Fruit fly (Drosophila melanogaster) whole organism, embryonic: ENCODE measurements around the gene CG7065.

Experiments used
- BEAF-32 ChIP-seq: fragments of 200-800 bp; sonication (Bioruptor generic); optimal IDR thresholded peaks from 3 replicates; lab custom pipeline; 2017; ENCODE audit warnings: missing biosample characterization, missing genetic modification characterization, mild to moderate bottlenecking, moderate library complexity, missing genetic modification reagents
- CG10274 ChIP-seq: fragments of 200-800 bp; sonication (Bioruptor generic); optimal IDR thresholded peaks from 3 replicates; lab custom pipeline; 2017; ENCODE audit warnings: missing biosample characterization, mild to moderate bottlenecking, missing genetic modification characterization
- CG11085 ChIP-seq: fragments of 200-800 bp; sonication (Bioruptor generic); IDR thresholded peaks from 2 replicates; pipeline ENCODE4 v1.3.6; 2022; ENCODE audit warnings: missing biosample characterization, missing genetic modification characterization
- CG11247 ChIP-seq: fragments of 200-800 bp; sonication (Bioruptor generic); IDR thresholded peaks from 2 replicates; pipeline ENCODE4 v1.3.6; 2022; ENCODE audit warnings: missing biosample characterization, missing genetic modification characterization
- CG11456 ChIP-seq: fragments of 200-800 bp; sonication (Bioruptor generic); IDR thresholded peaks from 3 replicates; pipeline ENCODE4 v1.3.6; 2022; ENCODE audit warnings: missing biosample characterization, missing genetic modification characterization
- CG12744 ChIP-seq: fragments of 200-800 bp; sonication (Bioruptor generic); optimal IDR thresholded peaks from 2 replicates; lab custom pipeline; 2016; ENCODE audit warnings: missing biosample characterization, missing genetic modification characterization
- CG15011 ChIP-seq: fragments of 200-800 bp; sonication (Bioruptor generic); optimal IDR thresholded peaks from 3 replicates; lab custom pipeline; 2018; ENCODE audit warnings: missing biosample characterization, mild to moderate bottlenecking, missing genetic modification characterization
- CG1529 ChIP-seq: fragments of 200-800 bp; sonication (Bioruptor generic); optimal IDR thresholded peaks from 3 replicates; lab custom pipeline; 2018; ENCODE audit warnings: missing biosample characterization, missing genetic modification characterization
- CG15514 ChIP-seq: fragments of 200-800 bp; sonication (Bioruptor generic); optimal IDR thresholded peaks from 3 replicates; lab custom pipeline; 2017; ENCODE audit warnings: missing biosample characterization, missing genetic modification characterization, mild to moderate bottlenecking, moderate library complexity, missing genetic modification reagents
- CG16779 ChIP-seq: fragments of 200-800 bp; sonication (Bioruptor generic); IDR thresholded peaks from 2 replicates; pipeline ENCODE4 v1.3.6; 2022; ENCODE audit warnings: missing biosample characterization, missing genetic modification characterization
- CG30020 ChIP-seq: fragments of 200-800 bp; optimal IDR thresholded peaks from 2 replicates; lab custom pipeline; 2019; ENCODE audit warnings: missing biosample characterization, mild to moderate bottlenecking, missing genetic modification characterization, moderate library complexity
- CG30403 ChIP-seq: fragments of 200-800 bp; sonication (Bioruptor generic); optimal IDR thresholded peaks from 3 replicates; lab custom pipeline; 2016; ENCODE audit warnings: missing biosample characterization, missing genetic modification characterization
- CG3163 ChIP-seq: fragments of 200-800 bp; sonication (Bioruptor generic); optimal IDR thresholded peaks from 3 replicates; lab custom pipeline; 2016; ENCODE audit warnings: missing biosample characterization, missing genetic modification characterization
- CG34376 ChIP-seq: fragments of 200-800 bp; sonication (Bioruptor generic); optimal IDR thresholded peaks from 2 replicates; lab custom pipeline; 2018; ENCODE audit warnings: missing biosample characterization, mild to moderate bottlenecking, missing genetic modification characterization
- CG34422 ChIP-seq: fragments of 200-800 bp; sonication (Bioruptor generic); IDR thresholded peaks from 3 replicates; pipeline ENCODE4 v1.3.6; 2022; ENCODE audit warnings: missing biosample characterization, missing genetic modification characterization
- CG43689 ChIP-seq: fragments of 200-800 bp; sonication (Bioruptor generic); IDR thresholded peaks from 2 replicates; pipeline ENCODE4 v1.3.6; 2022; ENCODE audit warnings: missing biosample characterization, missing genetic modification characterization
- CG6175 ChIP-seq: fragments of 200-800 bp; sonication (Bioruptor generic); IDR thresholded peaks from 3 replicates; pipeline ENCODE4 v1.3.6; 2022; ENCODE audit warnings: missing biosample characterization, missing genetic modification characterization
- CG8924 ChIP-seq: fragments of 200-800 bp; optimal IDR thresholded peaks from 3 replicates; lab custom pipeline; 2019; ENCODE audit warnings: missing biosample characterization, mild to moderate bottlenecking, missing genetic modification characterization, moderate library complexity
- CG9797 ChIP-seq: fragments of 200-800 bp; sonication (Bioruptor generic); optimal IDR thresholded peaks from 3 replicates; lab custom pipeline; 2018; ENCODE audit warnings: missing biosample characterization, mild to moderate bottlenecking, missing genetic modification characterization
- Chrac-16 ChIP-seq: fragments of 200-800 bp; sonication (Bioruptor generic); optimal IDR thresholded peaks from 3 replicates; lab custom pipeline; 2016; ENCODE audit warnings: missing biosample characterization, missing genetic modification characterization
- CoRest ChIP-seq: fragments of 200-800 bp; sonication (Bioruptor generic); optimal IDR thresholded peaks from 3 replicates; lab custom pipeline; 2018; ENCODE audit warnings: missing biosample characterization, mild to moderate bottlenecking, missing genetic modification characterization, moderate library complexity
- D19B ChIP-seq: fragments of 200-800 bp; sonication (Bioruptor generic); optimal IDR thresholded peaks from 2 replicates; lab custom pipeline; 2017; ENCODE audit warnings: missing biosample characterization, mild to moderate bottlenecking, missing genetic modification characterization
- Dad ChIP-seq: fragments of 200-800 bp; sonication (Bioruptor generic); optimal IDR thresholded peaks from 3 replicates; lab custom pipeline; 2016; ENCODE audit warnings: missing biosample characterization, missing genetic modification characterization
- E2f1 ChIP-seq: fragments of 200-800 bp; sonication (Bioruptor generic); IDR thresholded peaks from 2 replicates; pipeline ENCODE4 v1.3.6; 2022; ENCODE audit warnings: missing biosample characterization, missing genetic modification characterization
- Gsc ChIP-seq: fragments of 200-800 bp; sonication (Bioruptor generic); IDR thresholded peaks from 2 replicates; pipeline ENCODE4 v1.3.6; 2022; ENCODE audit warnings: missing biosample characterization, missing genetic modification characterization
- Hey ChIP-seq: fragments of 200-800 bp; sonication (Bioruptor generic); optimal IDR thresholded peaks from 3 replicates; lab custom pipeline; 2018; ENCODE audit warnings: missing biosample characterization, mild to moderate bottlenecking, missing genetic modification characterization
- Hr3 ChIP-seq: fragments of 200-800 bp; sonication (Bioruptor generic); optimal IDR thresholded peaks from 3 replicates; lab custom pipeline; 2016; ENCODE audit warnings: missing biosample characterization, missing genetic modification characterization
- MESR4 ChIP-seq: fragments of 200-800 bp; sonication (Bioruptor generic); optimal IDR thresholded peaks from 2 replicates; lab custom pipeline; 2018; ENCODE audit warnings: missing biosample characterization, mild to moderate bottlenecking, missing genetic modification characterization, moderate library complexity
- Med ChIP-seq: fragments of 200-800 bp; sonication (Bioruptor generic); peaks from one replicate; lab custom pipeline; 2016; ENCODE audit warnings: missing biosample characterization, missing genetic modification characterization, mild to moderate bottlenecking, inconsistent platforms, moderate library complexity
- Six4 ChIP-seq: fragments of 200-800 bp; sonication (Bioruptor generic); optimal IDR thresholded peaks from 2 replicates; lab custom pipeline; 2016; ENCODE audit warnings: missing biosample characterization, missing genetic modification characterization
- az2 ChIP-seq: fragments of 200-800 bp; sonication (Bioruptor generic); optimal IDR thresholded peaks from 3 replicates; lab custom pipeline; 2016; ENCODE audit warnings: missing biosample characterization, missing genetic modification characterization
- bab2 ChIP-seq: fragments of 200-800 bp; sonication (Bioruptor generic); optimal IDR thresholded peaks from 2 replicates; lab custom pipeline; 2016; ENCODE audit warnings: missing biosample characterization, missing genetic modification characterization
- caup ChIP-seq: fragments of 200-800 bp; sonication (Bioruptor generic); optimal IDR thresholded peaks from 3 replicates; lab custom pipeline; 2017; ENCODE audit warnings: missing biosample characterization, mild to moderate bottlenecking, missing genetic modification characterization, moderate library complexity; ENCODE audit not compliant: severe bottlenecking
- fd96Cb ChIP-seq: fragments of 200-800 bp; sonication (Bioruptor generic); optimal IDR thresholded peaks from 2 replicates; lab custom pipeline; 2018; ENCODE audit warnings: missing biosample characterization, mild to moderate bottlenecking, missing genetic modification characterization, moderate library complexity
- fru ChIP-seq: fragments of >200 bp; optimal IDR thresholded peaks from 2 replicates; lab custom pipeline; 2017
- fu2 ChIP-seq: fragments of 200-800 bp; sonication (Bioruptor generic); optimal IDR thresholded peaks from 2 replicates; lab custom pipeline; 2016; ENCODE audit warnings: missing biosample characterization, missing genetic modification characterization
- hb ChIP-seq: fragments of 200-800 bp; sonication (Bioruptor generic); IDR thresholded peaks from 3 replicates; pipeline ENCODE4 v1.3.6; 2022; ENCODE audit warnings: missing biosample characterization, missing genetic modification characterization; ENCODE audit not compliant: partially characterized antibody
- hth ChIP-seq: fragments of >200 bp; optimal IDR thresholded peaks from 2 replicates; lab custom pipeline; 2017; ENCODE audit warnings: inconsistent platforms
- inv ChIP-seq: fragments of 200-800 bp; sonication (Bioruptor generic); IDR thresholded peaks from 2 replicates; pipeline ENCODE4 v1.3.6; 2022; ENCODE audit warnings: missing biosample characterization, missing genetic modification characterization; ENCODE audit not compliant: partially characterized antibody
- lov ChIP-seq, 2 experiments: fragments of 200-800 bp in 1 of 2; fragments of >200 bp in 1 of 2; sonication (Bioruptor generic) in 1 of 2; IDR thresholded peaks in 1 of 2; optimal IDR thresholded peaks in 1 of 2; 2 replicates in 1 of 2; 3 replicates in 1 of 2; pipeline versions ENCODE4 v1.3.6 to Lab custom; 2017 to 2022; ENCODE audit warnings: missing biosample characterization in 1 of 2, missing genetic modification characterization in 1 of 2
- maf-S ChIP-seq: fragments of 200-800 bp; sonication (Bioruptor generic); optimal IDR thresholded peaks from 2 replicates; lab custom pipeline; 2016; ENCODE audit warnings: missing biosample characterization, missing genetic modification characterization
- mld ChIP-seq: fragments of 200-800 bp; sonication (Bioruptor generic); IDR thresholded peaks from 3 replicates; pipeline ENCODE4 v1.3.6; 2022; ENCODE audit warnings: missing biosample characterization, missing genetic modification characterization; ENCODE audit not compliant: partially characterized antibody
- odd ChIP-seq: fragments of 200-800 bp; sonication (Bioruptor generic); optimal IDR thresholded peaks from 2 replicates; lab custom pipeline; 2017; ENCODE audit warnings: missing biosample characterization, mild to moderate bottlenecking, missing genetic modification characterization
- row ChIP-seq: fragments of 200-800 bp; sonication (Bioruptor generic); IDR thresholded peaks from 3 replicates; pipeline ENCODE4 v1.3.6; 2022; ENCODE audit warnings: missing biosample characterization, missing genetic modification characterization
- sens-2 ChIP-seq: fragments of 200-800 bp; sonication (Bioruptor generic); IDR thresholded peaks from 2 replicates; pipeline ENCODE4 v1.3.6; 2022; ENCODE audit warnings: missing biosample characterization, missing genetic modification characterization
- slbo ChIP-seq: fragments of 200-800 bp; sonication (Bioruptor generic); IDR thresholded peaks from 2 replicates; pipeline ENCODE4 v1.3.6; 2022; ENCODE audit warnings: missing biosample characterization, missing genetic modification characterization
- so ChIP-seq: fragments of 200-800 bp; sonication (Bioruptor generic); IDR thresholded peaks from 3 replicates; pipeline ENCODE4 v1.3.6; 2022; ENCODE audit warnings: missing biosample characterization, missing genetic modification characterization
- tio ChIP-seq: fragments of 200-800 bp; sonication (Bioruptor generic); optimal IDR thresholded peaks from 2 replicates; lab custom pipeline; 2017; ENCODE audit warnings: missing biosample characterization, missing genetic modification characterization, inconsistent platforms
- toy ChIP-seq: fragments of 200-800 bp; sonication (Bioruptor generic); IDR thresholded peaks from 2 replicates; pipeline ENCODE4 v1.3.6; 2022; ENCODE audit warnings: missing biosample characterization, missing genetic modification characterization
- tx ChIP-seq: fragments of 200-800 bp; sonication (Bioruptor generic); optimal IDR thresholded peaks from 2 replicates; lab custom pipeline; 2016; ENCODE audit warnings: missing biosample characterization, missing genetic modification characterization
- zen2 ChIP-seq: fragments of 200-800 bp; sonication (Bioruptor generic); IDR thresholded peaks from 3 replicates; pipeline ENCODE4 v1.3.6; 2022; ENCODE audit warnings: missing biosample characterization, missing genetic modification characterization; ENCODE audit not compliant: partially characterized antibody

Gene CG7065

dm6 chrX:9196362-9196761, 54.1 kb downstream of the CG7065 start, which contains the start of gene CG12118 (continued):
- TF ChIP-seq caup (peak; percentile 62), slbo (GFP tag; lab: Robert Waterston, UW) (peak; percentile 94), lov (optimal IDR thresholded peaks at IDR 0.05; lab: Kevin White, UChicago) (no peak), lov (GFP tag; IDR thresholded peaks at IDR 0.05; lab: Robert Waterston, UW) (peak; percentile 84), so (GFP tag; lab: Robert Waterston, UW) (peak; percentile 56; the same call in 1 of the 3 replicates), tx (GFP tag; lab: Kevin White, UChicago) (peak; percentile 12), CG15514 (peak; percentile 88), inv (peak; percentile 73), Hey (tag; lab: Kevin White, UChicago) (no peak), CG16779 (no peak), Med (GFP tag; lab: Kevin White, UChicago) (peak; percentile 61), zen2 (GFP tag; lab: Robert Waterston, UW) (peak; percentile 69; the same call in 1 of the 3 replicates), Gsc (GFP tag; lab: Robert Waterston, UW) (no peak), maf-S (GFP tag; lab: Kevin White, UChicago) (peak; percentile 32), MESR4 (GFP tag; lab: Kevin White, UChicago) (no peak), CG12744 (no peak), fu2 (GFP tag; lab: Kevin White, UChicago) (no peak), CG9797 (GFP tag; lab: Kevin White, UChicago) (peak; percentile 2), BEAF-32 (GFP tag; lab: Kevin White, UChicago) (peak; percentile 89), fru (lab: Kevin White, UChicago) (no peak), sens-2 (GFP tag; lab: Robert Waterston, UW) (0 out of 2 replicates have a peak, but pooled peaks have one; percentile 46), az2 (GFP tag; lab: Kevin White, UChicago) (peak; percentile 89), CG1529 (peak; percentile 40), tio (GFP tag; lab: Kevin White, UChicago) (peak; percentile 76), CG3163 (no peak), CG30020 (tag; lab: Kevin White, UChicago) (peak; percentile 41), CG43689 (GFP tag; lab: Robert Waterston, UW) (peak; percentile 45; the same call in 1 of the 2 replicates), E2f1 (GFP tag; lab: Robert Waterston, UW) (peak; percentile 80), CG11247 (GFP tag; lab: Robert Waterston, UW) (peak; percentile 83), CG10274 (no peak), CG15011 (peak; percentile 20), Six4 (peak; percentile 72), Hr3 (GFP tag; lab: Kevin White, UChicago) (peak; percentile 84), mld (GFP tag; lab: Robert Waterston, UW) (peak; percentile 90; the same call in 2 of the 3 replicates), CG11456 (GFP tag; lab: Robert Waterston, UW) (peak; percentile 81), CG8924 (tag; lab: Kevin White, UChicago) (peak; percentile 63), Dad (GFP tag; lab: Kevin White, UChicago) (no peak), D19B (GFP tag; lab: Kevin White, UChicago) (no peak), CG34376 (GFP tag; lab: Kevin White, UChicago) (peak; percentile 27), Chrac-16 (GFP tag; lab: Kevin White, UChicago) (peak; percentile 86), CG11085 (GFP tag; lab: Robert Waterston, UW) (0 out of 2 replicates have a peak, but pooled peaks have one; percentile 42), CG34422 (GFP tag; lab: Robert Waterston, UW) (peak; percentile 85), fd96Cb (tag; lab: Kevin White, UChicago) (peak; percentile 67), CoRest (tag; lab: Kevin White, UChicago) (peak; percentile 84), hb (peak; percentile 84), toy (GFP tag; lab: Robert Waterston, UW) (no peak), row (peak; percentile 91), CG6175 (GFP tag; lab: Robert Waterston, UW) (0 out of 3 replicates have a peak, but pooled peaks have one; percentile 22), CG30403 (GFP tag; lab: Kevin White, UChicago) (peak; percentile 92), hth (no peak), bab2 (GFP tag; lab: Kevin White, UChicago) (peak; percentile 40), odd (peak; percentile 43)
